Worm (Caenorhabditis elegans): ENCODE results near the gene ins-39.

ce11 chrX:1309446-1309845 lies 34.8 kb downstream of the ins-39 start:
- peak; percentile 98 for TF ChIP-seq blmp-1 (tag; optimal IDR thresholded peaks at IDR 0.05)
- no peak for TF ChIP-seq vab-15 (tag; optimal IDR thresholded peaks at IDR 0.05)
- TF ChIP-seq lir-3 (tag; optimal IDR thresholded peaks at IDR 0.05; ENCODE audit: poor library complexity), result no peak
- no peak for TF ChIP-seq elt-2 (tag; optimal IDR thresholded peaks at IDR 0.05)
- no peak for TF ChIP-seq ceh-82 (tag; optimal IDR thresholded peaks at IDR 0.05)
- TF ChIP-seq egl-13 (tag; optimal IDR thresholded peaks at IDR 0.05), result no peak

All from whole organism, L1 larva.